Fruit fly (Drosophila melanogaster) whole organism: ENCODE results near the gene FucTD.

Experiments
- CG8478 ChIP-seq: fragments of >200 bp; optimal IDR thresholded peaks from 2 replicates; lab custom pipeline; 2018; ENCODE audit warnings: inconsistent platforms
- Dll ChIP-seq: fragments of >200 bp; optimal IDR thresholded peaks from 2 replicates; lab custom pipeline; 2017
- EcR ChIP-seq, 2 experiments: fragments of >200 bp; optimal IDR thresholded peaks; 2 replicates each; lab custom pipeline; 2017; ENCODE audit warnings: missing biosample characterization in 2 of 2, missing genetic modification characterization in 2 of 2, missing genetic modification reagents in 2 of 2
- pan ChIP-seq: fragments of >200 bp; optimal IDR thresholded peaks from 2 replicates; lab custom pipeline; 2017
- psq ChIP-seq: fragments of >200 bp; optimal IDR thresholded peaks from 2 replicates; lab custom pipeline; 2017
- usp ChIP-seq: fragments of >200 bp; optimal IDR thresholded peaks from 2 replicates; lab custom pipeline; 2017; ENCODE audit warnings: missing biosample characterization, missing genetic modification characterization, mixed read lengths

The FucTD gene

DNA sequence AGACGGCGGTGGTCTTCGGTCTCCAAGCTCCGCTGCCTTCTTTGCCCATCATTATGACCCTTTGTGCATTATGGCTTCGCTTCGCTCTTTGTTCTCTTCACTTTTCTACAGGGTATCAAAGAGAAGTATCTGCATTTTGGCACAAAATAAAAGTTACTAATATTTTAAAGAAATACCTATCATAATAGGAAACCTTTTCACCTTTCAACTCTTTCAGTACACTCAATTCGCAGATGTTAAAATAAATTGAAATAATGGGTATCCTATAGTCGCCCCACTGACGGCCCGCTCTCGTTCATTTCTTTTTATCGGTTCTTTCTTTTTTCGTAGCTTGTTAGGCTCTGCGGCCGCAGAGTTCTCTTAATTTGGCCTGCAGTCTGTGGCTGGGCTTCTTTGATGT, 26.9 kb downstream of the FucTD start:
- no peak for TF ChIP-seq EcR (GFP tag; optimal IDR thresholded peaks at IDR 0.05; lab: Kevin White, UChicago)
- TF ChIP-seq Dll: no peak
- peak; percentile 94 for TF ChIP-seq pan
- no peak for TF ChIP-seq usp

DNA sequence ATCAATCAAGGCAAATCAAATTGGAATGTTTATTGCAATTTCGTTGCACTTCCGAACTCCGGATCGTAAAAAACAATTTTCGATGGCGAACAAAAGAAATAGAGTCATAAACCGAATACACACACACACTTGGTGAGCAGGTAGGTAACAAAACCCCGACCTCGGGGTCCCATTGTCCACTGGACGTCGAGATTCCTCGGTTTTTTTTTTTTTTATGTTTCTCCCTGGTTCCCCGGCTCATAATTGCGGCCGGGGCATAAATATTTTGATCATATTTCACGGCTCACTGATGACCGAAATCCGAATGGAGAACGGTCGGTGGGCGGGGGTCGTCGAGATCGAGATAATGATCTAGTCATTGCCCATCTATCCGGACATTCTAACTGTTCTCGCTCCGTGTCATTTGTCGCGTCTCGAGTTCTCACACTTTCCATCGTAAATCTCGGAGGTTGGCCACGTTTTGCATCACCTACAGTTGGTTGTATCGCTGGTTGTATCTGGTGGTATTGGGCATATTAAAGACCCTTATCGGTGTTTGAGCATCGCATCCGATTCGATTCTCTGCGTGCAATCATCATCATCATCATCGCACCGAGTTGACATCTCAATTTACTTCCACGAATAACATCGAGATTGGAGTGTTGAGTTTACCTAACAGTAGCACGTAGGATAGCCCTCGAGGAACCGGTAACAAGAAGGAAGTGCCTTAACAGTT, 31.9 kb downstream of the FucTD start:
- no peak for TF ChIP-seq usp
- no peak for TF ChIP-seq psq (lab: Kevin White, UChicago)
- no peak for TF ChIP-seq EcR (GFP tag; optimal IDR thresholded peaks at IDR 0.05; lab: Kevin White, UChicago)
- TF ChIP-seq pan: no peak
- TF ChIP-seq Dll: no peak
- no peak for TF ChIP-seq CG8478 (lab: Kevin White, UChicago)

DNA sequence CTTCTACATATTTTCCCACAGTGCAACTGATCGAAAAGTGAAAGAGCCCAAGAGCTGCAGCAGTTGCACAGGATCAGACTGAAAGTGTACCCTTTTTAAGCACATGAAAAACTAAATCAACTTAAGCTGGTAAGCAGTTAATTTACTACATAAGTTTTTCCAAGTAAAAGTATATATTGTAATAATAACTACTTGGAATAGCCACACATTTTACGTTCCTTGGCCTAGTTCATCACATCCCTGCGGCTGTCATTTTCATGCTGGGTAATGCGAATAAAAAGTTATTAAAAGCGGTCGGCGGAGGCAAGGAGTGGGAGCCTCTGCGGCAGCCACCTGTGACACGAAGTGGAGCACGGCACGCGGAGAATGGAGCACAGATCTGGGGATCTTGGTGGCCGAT, 34.9 kb downstream of the FucTD start:
- TF ChIP-seq psq (lab: Kevin White, UChicago) (no peak), usp (no peak), pan (no peak), CG8478 (lab: Kevin White, UChicago) (no peak), EcR (GFP tag; optimal IDR thresholded peaks at IDR 0.05; lab: Kevin White, UChicago) (no peak), Dll (no peak)

DNA sequence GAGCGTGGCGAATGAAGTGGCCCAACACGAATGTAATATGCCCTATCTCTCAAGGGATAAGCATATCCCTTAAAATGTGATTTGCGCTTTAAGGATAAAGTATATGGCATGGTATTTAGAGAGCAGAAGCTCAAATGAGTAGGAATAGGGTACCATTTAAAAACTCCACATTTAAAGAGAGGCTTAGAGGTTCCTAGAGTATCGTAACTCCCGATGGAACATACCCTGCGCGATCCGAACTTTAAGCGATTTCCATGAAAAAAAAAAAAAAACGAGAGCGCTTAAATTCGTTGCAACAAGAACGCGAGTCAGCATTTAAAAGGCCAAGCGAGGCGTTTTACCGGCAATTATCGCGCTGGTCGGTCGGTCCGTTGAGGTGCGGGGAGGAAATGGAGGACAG, 41.2 kb downstream of the FucTD start:
- no peak for TF ChIP-seq CG8478 (lab: Kevin White, UChicago)
- TF ChIP-seq usp: no peak
- no peak for TF ChIP-seq Dll
- no peak for TF ChIP-seq pan
- TF ChIP-seq psq (lab: Kevin White, UChicago): no peak
- TF ChIP-seq EcR (GFP tag; optimal IDR thresholded peaks at IDR 0.05; lab: Kevin White, UChicago): no peak

DNA sequence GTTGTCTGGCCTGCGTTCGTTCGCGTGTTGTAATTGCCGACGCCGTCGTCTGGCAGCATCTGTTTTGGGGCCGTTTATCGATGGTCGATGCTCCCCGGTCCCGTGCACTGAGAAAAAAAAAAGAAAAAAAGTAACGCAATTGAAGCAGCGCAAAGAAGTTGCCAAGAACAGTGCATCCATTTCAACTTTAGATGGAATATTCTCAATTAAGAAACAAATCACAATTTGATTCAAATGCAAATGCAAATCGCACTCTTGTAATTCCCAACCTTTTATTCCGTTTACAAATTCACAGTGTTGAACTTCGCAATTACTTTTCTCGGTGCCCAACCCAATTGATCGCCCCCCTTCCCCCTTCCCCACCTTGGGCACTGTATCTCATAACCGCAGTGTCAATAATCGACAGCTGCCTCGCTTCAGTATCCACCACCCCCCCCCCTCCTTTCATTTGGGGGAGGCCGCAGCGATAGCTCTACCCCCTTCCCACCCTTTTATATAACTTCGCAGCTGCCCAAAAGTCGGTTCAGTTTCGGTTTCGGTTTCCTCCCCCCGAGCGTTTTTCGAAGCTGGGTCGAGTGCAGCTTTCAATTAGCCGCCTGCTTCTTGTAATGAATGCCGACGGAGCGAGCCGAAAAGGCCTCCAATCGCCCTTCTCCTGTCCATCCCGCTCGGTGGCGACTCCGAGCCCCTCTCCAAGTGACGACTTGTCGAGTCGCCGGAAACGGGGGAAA, 42.1 kb downstream of the FucTD start:
- TF ChIP-seq psq (lab: Kevin White, UChicago) (no peak), pan (no peak), EcR (GFP tag; optimal IDR thresholded peaks at IDR 0.05; lab: Kevin White, UChicago) (peak in 1 of 2 experiments; percentile 48), CG8478 (lab: Kevin White, UChicago) (no peak), Dll (peak; percentile 59), usp (no peak)

DNA sequence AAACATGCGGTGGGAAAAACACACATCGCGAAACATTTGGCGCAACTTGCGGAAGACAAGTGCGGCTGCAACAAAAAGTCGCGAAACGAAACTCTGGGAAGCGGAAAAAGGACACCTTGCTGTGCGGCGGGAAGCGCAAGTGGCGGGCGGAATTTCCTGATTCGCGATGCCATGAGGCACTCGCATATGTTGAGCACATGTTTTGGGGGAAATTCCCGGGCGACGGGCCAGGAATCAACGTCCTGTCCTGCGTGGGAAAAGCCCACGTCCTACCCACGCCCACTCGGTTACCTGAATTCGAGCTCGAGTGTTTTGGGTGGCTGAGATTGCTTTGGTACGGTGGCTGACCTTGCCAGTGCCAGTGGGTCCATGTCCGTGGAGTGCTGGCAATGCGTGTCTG, 45.8 kb downstream of the FucTD start:
- TF ChIP-seq CG8478 (lab: Kevin White, UChicago) (no peak), usp (no peak), psq (lab: Kevin White, UChicago) (no peak), EcR (GFP tag; optimal IDR thresholded peaks at IDR 0.05; lab: Kevin White, UChicago) (no peak), Dll (no peak), pan (no peak)

DNA sequence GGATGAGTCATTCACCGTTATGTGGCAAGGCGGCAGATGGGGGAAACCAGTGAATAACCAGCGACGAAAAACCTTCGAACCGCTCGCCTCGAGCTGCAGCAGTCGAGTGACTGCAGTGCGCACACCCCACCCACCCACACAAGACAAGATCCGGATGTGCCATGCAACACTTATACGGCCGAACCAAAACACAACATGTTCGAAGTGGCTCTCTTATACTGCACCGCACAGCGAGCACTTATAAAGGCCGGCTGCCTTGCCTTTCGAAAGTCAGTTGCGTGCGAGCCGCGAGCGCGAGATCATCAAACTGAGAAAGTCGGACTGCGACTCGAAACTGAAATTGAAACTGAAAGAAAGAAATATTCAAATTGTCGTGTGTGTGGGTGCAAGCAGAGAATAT, 47.5 kb downstream of the FucTD start, which contains the start of gene rho:
rho (plus strand) TSS at position 265 of the 400 bp plus-strand sequence.
- TF ChIP-seq psq (lab: Kevin White, UChicago) (no peak), usp (no peak), Dll (peak; percentile 27)

DNA sequence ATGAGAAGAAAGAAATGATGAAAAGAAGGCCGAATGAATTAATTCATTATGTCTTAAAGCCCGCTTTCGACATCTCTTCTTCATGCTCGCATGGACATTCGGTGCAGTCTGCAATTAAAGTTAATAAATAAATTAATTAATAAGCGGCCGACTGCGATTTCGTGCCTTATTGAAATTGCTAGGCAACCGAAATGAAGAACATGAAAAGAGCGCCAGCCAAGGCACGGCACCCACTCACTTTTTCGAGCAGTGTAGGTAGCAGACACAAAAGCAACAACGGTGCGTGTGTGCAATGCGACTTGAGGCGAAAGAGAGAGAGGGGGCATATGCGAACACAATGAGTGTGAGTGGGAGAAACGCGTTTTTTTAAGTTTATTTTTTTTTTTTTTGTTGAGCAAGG, 48.4 kb downstream of the FucTD start:
- TF ChIP-seq usp: no peak
- TF ChIP-seq EcR (GFP tag; optimal IDR thresholded peaks at IDR 0.05; lab: Kevin White, UChicago): no peak
- no peak for TF ChIP-seq pan
